Fruit fly (Drosophila melanogaster) Kc167 (cell line): ENCODE data around the gene Nadsyn.

Experiments
- Myc ChIP-seq: fragments of >200 bp; optimal IDR thresholded peaks from 2 replicates; lab custom pipeline; 2017; ENCODE audit warnings: missing external identifiers
- h ChIP-seq: fragments of >200 bp; optimal IDR thresholded peaks from 3 replicates; lab custom pipeline; 2018; ENCODE audit warnings: missing external identifiers
- insv ChIP-seq: fragments of >200 bp; optimal IDR thresholded peaks from 3 replicates; lab custom pipeline; 2018; ENCODE audit warnings: missing external identifiers
- psq ChIP-seq: fragments of >200 bp; optimal IDR thresholded peaks from 2 replicates; lab custom pipeline; 2017; ENCODE audit warnings: missing external identifiers
- ttk ChIP-seq: sonication (Bioruptor generic); optimal IDR thresholded peaks from 2 replicates; lab custom pipeline; 2017; ENCODE audit warnings: missing external identifiers

dm6 chrX:13681906-13682305, 36.2 kb downstream of the Nadsyn start:
- TF ChIP-seq insv (lab: Kevin White, UChicago) (no peak), h (no peak), Myc (no peak), psq (lab: Kevin White, UChicago) (no peak), ttk (no peak)
